Fruit fly (Drosophila melanogaster) whole organism, prepupa: ENCODE results near the gene Ir94g.

Experiments
- Blimp-1 ChIP-seq: fragments of 200-800 bp; sonication (Bioruptor generic); optimal IDR thresholded peaks from 3 replicates; lab custom pipeline; 2017; ENCODE audit warnings: missing biosample characterization, missing genetic modification characterization, mild to moderate bottlenecking, moderate library complexity, missing genetic modification reagents
- CG10631 ChIP-seq: fragments of 200-800 bp; sonication (Bioruptor generic); optimal IDR thresholded peaks from 2 replicates; lab custom pipeline; 2016; ENCODE audit warnings: missing biosample characterization, missing genetic modification characterization
- CG11294 ChIP-seq: fragments of 200-800 bp; sonication (Bioruptor generic); IDR thresholded peaks from 2 replicates; pipeline ENCODE4 v1.3.6; 2022; ENCODE audit warnings: missing biosample characterization, missing genetic modification characterization
- CG1621 ChIP-seq: fragments of 200-800 bp; sonication (Bioruptor generic); optimal IDR thresholded peaks from 3 replicates; lab custom pipeline; 2018; ENCODE audit warnings: missing biosample characterization, mild to moderate bottlenecking, missing genetic modification characterization
- CG16779 ChIP-seq: fragments of 200-800 bp; sonication (Bioruptor generic); optimal IDR thresholded peaks from 3 replicates; lab custom pipeline; 2017; ENCODE audit warnings: missing biosample characterization, mild to moderate bottlenecking, missing genetic modification characterization
- CG31627 ChIP-seq: fragments of 200-800 bp; sonication (Bioruptor generic); optimal IDR thresholded peaks from 3 replicates; lab custom pipeline; 2016; ENCODE audit warnings: missing biosample characterization, missing genetic modification characterization
- CG32006 ChIP-seq: fragments of 200-800 bp; sonication (Bioruptor generic); optimal IDR thresholded peaks from 3 replicates; lab custom pipeline; 2017; ENCODE audit warnings: missing biosample characterization, mild to moderate bottlenecking, missing genetic modification characterization
- CG34406 ChIP-seq: fragments of 200-800 bp; sonication (Bioruptor generic); optimal IDR thresholded peaks from 3 replicates; lab custom pipeline; 2016; ENCODE audit warnings: missing biosample characterization, missing genetic modification characterization
- CG3919 ChIP-seq: fragments of 200-800 bp; sonication (Bioruptor generic); optimal IDR thresholded peaks from 3 replicates; lab custom pipeline; 2016; ENCODE audit warnings: missing biosample characterization, missing genetic modification characterization
- CG4318 ChIP-seq: fragments of 200-800 bp; sonication (Bioruptor generic); optimal IDR thresholded peaks from 3 replicates; lab custom pipeline; 2017; ENCODE audit warnings: missing biosample characterization, mild to moderate bottlenecking, missing genetic modification characterization
- CG6163 ChIP-seq: fragments of 200-800 bp; sonication (Bioruptor generic); IDR thresholded peaks from 3 replicates; pipeline ENCODE4 v1.3.6; 2022; ENCODE audit warnings: missing biosample characterization, missing genetic modification characterization
- CG6276 ChIP-seq: fragments of 200-800 bp; sonication (Bioruptor generic); optimal IDR thresholded peaks from 2 replicates; lab custom pipeline; 2017; ENCODE audit warnings: missing biosample characterization, mild to moderate bottlenecking, missing genetic modification characterization
- CG6792 ChIP-seq: fragments of 200-800 bp; sonication (Bioruptor generic); optimal IDR thresholded peaks from 3 replicates; lab custom pipeline; 2016; ENCODE audit warnings: missing biosample characterization, missing genetic modification characterization
- CG6854 ChIP-seq: fragments of 200-800 bp; sonication (Bioruptor generic); optimal IDR thresholded peaks from 2 replicates; lab custom pipeline; 2017; ENCODE audit warnings: missing biosample characterization, mild to moderate bottlenecking, missing genetic modification characterization
- CG7368 ChIP-seq: fragments of 200-800 bp; sonication (Bioruptor generic); optimal IDR thresholded peaks from 3 replicates; lab custom pipeline; 2016; ENCODE audit warnings: missing biosample characterization, missing genetic modification characterization
- CG8119 ChIP-seq: fragments of 200-800 bp; sonication (Bioruptor generic); IDR thresholded peaks from 3 replicates; pipeline ENCODE4 v1.3.6; 2022; ENCODE audit warnings: missing biosample characterization, missing genetic modification characterization
- CG8319 ChIP-seq: fragments of 200-800 bp; sonication (Bioruptor generic); optimal IDR thresholded peaks from 3 replicates; lab custom pipeline; 2016; ENCODE audit warnings: missing biosample characterization, missing genetic modification characterization
- CG8632 ChIP-seq: fragments of 200-800 bp; sonication (Bioruptor generic); optimal IDR thresholded peaks from 3 replicates; lab custom pipeline; 2016; ENCODE audit warnings: missing biosample characterization, missing genetic modification characterization
- CG9139 ChIP-seq: fragments of 200-800 bp; sonication (Bioruptor generic); optimal IDR thresholded peaks from 3 replicates; lab custom pipeline; 2017; ENCODE audit warnings: missing biosample characterization, mild to moderate bottlenecking, missing genetic modification characterization
- Eip75B ChIP-seq: fragments of 200-800 bp; sonication (Bioruptor generic); optimal IDR thresholded peaks from 3 replicates; lab custom pipeline; 2016; ENCODE audit warnings: missing biosample characterization, missing genetic modification characterization
- Eip78C ChIP-seq: fragments of 200-800 bp; sonication (Bioruptor generic); peaks from one replicate; lab custom pipeline; 2016; ENCODE audit warnings: missing biosample characterization, missing genetic modification characterization
- Ets21C ChIP-seq: fragments of 200-800 bp; sonication (Bioruptor generic); optimal IDR thresholded peaks from 3 replicates; lab custom pipeline; 2016; ENCODE audit warnings: missing biosample characterization, missing genetic modification characterization
- Ets96B ChIP-seq: fragments of 200-800 bp; optimal IDR thresholded peaks from 2 replicates; lab custom pipeline; 2019; ENCODE audit warnings: missing biosample characterization, mild to moderate bottlenecking, missing genetic modification characterization, moderate library complexity
- Gug ChIP-seq: fragments of 200-800 bp; sonication (Bioruptor generic); IDR thresholded peaks from 2 replicates; pipeline ENCODE4 v1.3.6; 2022; ENCODE audit warnings: missing biosample characterization, missing genetic modification characterization
- Hr38 ChIP-seq: sonication (Bioruptor generic); optimal IDR thresholded peaks from 2 replicates; lab custom pipeline; 2016; ENCODE audit warnings: missing biosample characterization, missing genetic modification characterization
- Hr39 ChIP-seq: fragments of 200-800 bp; sonication (Bioruptor generic); optimal IDR thresholded peaks from 2 replicates; lab custom pipeline; 2016; ENCODE audit warnings: missing biosample characterization, missing genetic modification characterization
- Lpt ChIP-seq: fragments of 200-800 bp; sonication (Bioruptor generic); optimal IDR thresholded peaks from 3 replicates; lab custom pipeline; 2016; ENCODE audit warnings: missing biosample characterization, missing genetic modification characterization
- OdsH ChIP-seq: fragments of 200-800 bp; sonication (Bioruptor generic); optimal IDR thresholded peaks from 3 replicates; lab custom pipeline; 2016; ENCODE audit warnings: missing biosample characterization, missing genetic modification characterization
- Sox102F ChIP-seq: fragments of 200-800 bp; sonication (Bioruptor generic); optimal IDR thresholded peaks from 2 replicates; lab custom pipeline; 2016; ENCODE audit warnings: missing biosample characterization, mild to moderate bottlenecking, missing genetic modification characterization
- achi ChIP-seq: fragments of 200-800 bp; sonication (Bioruptor generic); optimal IDR thresholded peaks from 3 replicates; lab custom pipeline; 2016; ENCODE audit warnings: missing biosample characterization, missing genetic modification characterization
- dac ChIP-seq: fragments of 200-800 bp; sonication (Bioruptor generic); optimal IDR thresholded peaks from 2 replicates; lab custom pipeline; 2017; ENCODE audit warnings: missing biosample characterization, mild to moderate bottlenecking, missing genetic modification characterization
- dsx ChIP-seq: fragments of 200-800 bp; optimal IDR thresholded peaks from 3 replicates; lab custom pipeline; 2019; ENCODE audit warnings: missing biosample characterization, mild to moderate bottlenecking, missing genetic modification characterization, moderate library complexity; ENCODE audit not compliant: poor library complexity, severe bottlenecking
- eg ChIP-seq: fragments of 200-800 bp; sonication (Bioruptor generic); IDR thresholded peaks from 3 replicates; pipeline ENCODE4 v1.3.6; 2022; ENCODE audit warnings: missing biosample characterization, missing genetic modification characterization
- fd85E ChIP-seq: fragments of 200-800 bp; sonication (Bioruptor generic); optimal IDR thresholded peaks from 3 replicates; lab custom pipeline; 2016; ENCODE audit warnings: missing biosample characterization, missing genetic modification characterization
- fkh ChIP-seq: fragments of 200-800 bp; sonication (Bioruptor generic); optimal IDR thresholded peaks from 3 replicates; lab custom pipeline; 2017; ENCODE audit warnings: missing biosample characterization, mild to moderate bottlenecking, missing genetic modification characterization, moderate library complexity
- lz ChIP-seq: fragments of 200-800 bp; sonication (Bioruptor generic); optimal IDR thresholded peaks from 3 replicates; lab custom pipeline; 2016; ENCODE audit warnings: missing biosample characterization, missing genetic modification characterization
- pdm3 ChIP-seq: fragments of 200-800 bp; sonication (Bioruptor generic); optimal IDR thresholded peaks from 3 replicates; lab custom pipeline; 2016; ENCODE audit warnings: missing biosample characterization, missing genetic modification characterization
- spab ChIP-seq: fragments of 200-800 bp; sonication (Bioruptor generic); optimal IDR thresholded peaks from 2 replicates; lab custom pipeline; 2017; ENCODE audit warnings: missing biosample characterization, mild to moderate bottlenecking, missing genetic modification characterization, missing genetic modification reagents
- svp ChIP-seq: fragments of 200-800 bp; sonication (Bioruptor generic); peaks from one replicate; lab custom pipeline; 2016; ENCODE audit warnings: missing biosample characterization, missing genetic modification characterization
- topi ChIP-seq: fragments of 200-800 bp; sonication (Bioruptor generic); optimal IDR thresholded peaks from 3 replicates; lab custom pipeline; 2016; ENCODE audit warnings: missing biosample characterization, missing genetic modification characterization
- vri ChIP-seq: fragments of 200-800 bp; sonication (Bioruptor generic); optimal IDR thresholded peaks from 3 replicates; lab custom pipeline; 2016; ENCODE audit warnings: missing biosample characterization, mild to moderate bottlenecking, missing genetic modification characterization

Ir94g gene

dm6 chr3R:23511356-23511755 is 27.7 kb downstream of the Ir94g start:
- no peak for TF ChIP-seq CG6792
- no peak for TF ChIP-seq topi (GFP tag; lab: Kevin White, UChicago)
- peak; percentile 47 for TF ChIP-seq Eip78C (GFP tag; lab: Kevin White, UChicago)
- TF ChIP-seq svp (GFP tag; lab: Kevin White, UChicago) = peak; percentile 56

- TF ChIP-seq Eip78C (GFP tag; lab: Kevin White, UChicago) (peak; percentile 87), svp (GFP tag; lab: Kevin White, UChicago) (peak; percentile 15), CG34406 (GFP tag; lab: Kevin White, UChicago) (peak; percentile 40), Hr38 (GFP tag; lab: Kevin White, UChicago) (no peak), CG8119 (no peak), Sox102F (GFP tag; lab: Kevin White, UChicago) (peak; percentile 20), CG16779 (peak; percentile 1), CG8319 (GFP tag; lab: Kevin White, UChicago) (no peak), CG8632 (GFP tag; lab: Kevin White, UChicago) (peak; percentile 18)
These were observed 35.9 kb downstream of the Ir94g start, which contains the start of gene Irk2 for dm6 chr3R:23519395-23520101. TSS of gene Irk2 (minus strand) at chr3R:23519445.

- TF ChIP-seq CG10631 (GFP tag; lab: Kevin White, UChicago) (no peak), OdsH (no peak)
These were observed 37.8 kb downstream of the Ir94g start, which contains the start of gene CG10177 for dm6 chr3R:23521483-23521882. TSS of gene CG10177 (minus strand) at chr3R:23521583.

dm6 chr3R:23522296-23522695 is 38.6 kb downstream of the Ir94g start:
- no peak for TF ChIP-seq CG9139 (GFP tag; lab: Kevin White, UChicago)
- TF ChIP-seq Gug = no peak
- no peak for TF ChIP-seq Ets96B (tag; lab: Kevin White, UChicago)
- TF ChIP-seq OdsH = no peak
- TF ChIP-seq lz = no peak
- TF ChIP-seq achi (GFP tag; lab: Kevin White, UChicago) = no peak
- no peak for TF ChIP-seq CG1621 (tag; lab: Kevin White, UChicago)
- no peak for TF ChIP-seq fd85E (GFP tag; lab: Kevin White, UChicago)
- TF ChIP-seq CG32006 (GFP tag; lab: Kevin White, UChicago) = no peak
- no peak for TF ChIP-seq Hr39 (GFP tag; lab: Kevin White, UChicago)
- no peak for TF ChIP-seq pdm3 (GFP tag; lab: Kevin White, UChicago)
- TF ChIP-seq svp (GFP tag; lab: Kevin White, UChicago) = no peak
- TF ChIP-seq Blimp-1 (GFP tag; lab: Kevin White, UChicago) = no peak
- TF ChIP-seq CG6854 (GFP tag; lab: Kevin White, UChicago) = no peak
- TF ChIP-seq spab = no peak
- no peak for TF ChIP-seq Eip75B
- no peak for TF ChIP-seq dsx (GFP tag; lab: Kevin White, UChicago)
- TF ChIP-seq CG6276 (GFP tag; lab: Kevin White, UChicago) = no peak

- no peak for TF ChIP-seq CG8119
- no peak for TF ChIP-seq CG11294 (GFP tag; lab: Robert Waterston, UW)
- TF ChIP-seq, all 60 proteins: peak for 0
These were observed 42.4 kb downstream of the Ir94g start for dm6 chr3R:23526069-23526468.

dm6 chr3R:23527396-23527795 is 43.7 kb downstream of the Ir94g start:
- TF ChIP-seq vri (GFP tag; lab: Kevin White, UChicago) (no peak), CG31627 (GFP tag; lab: Kevin White, UChicago) (no peak), Lpt (GFP tag; lab: Kevin White, UChicago) (peak; percentile 26), Hr39 (GFP tag; lab: Kevin White, UChicago) (no peak), Eip75B (no peak), eg (GFP tag; lab: Robert Waterston, UW) (peak; percentile 68), dac (GFP tag; lab: Kevin White, UChicago) (no peak), Ets21C (no peak), OdsH (peak; percentile 22), CG6854 (GFP tag; lab: Kevin White, UChicago) (no peak), CG6276 (GFP tag; lab: Kevin White, UChicago) (peak; percentile 62), CG4318 (GFP tag; lab: Kevin White, UChicago) (no peak), spab (no peak), CG6163 (no peak), Sox102F (GFP tag; lab: Kevin White, UChicago) (no peak), CG8632 (GFP tag; lab: Kevin White, UChicago) (no peak), CG6792 (no peak), fkh (GFP tag; lab: Kevin White, UChicago) (no peak), CG9139 (GFP tag; lab: Kevin White, UChicago) (no peak), pdm3 (GFP tag; lab: Kevin White, UChicago) (peak; percentile 26), CG7368 (GFP tag; lab: Kevin White, UChicago) (no peak), svp (GFP tag; lab: Kevin White, UChicago) (no peak), CG3919 (GFP tag; lab: Kevin White, UChicago) (no peak)
